Worm (Caenorhabditis elegans) whole organism, L3 larva: Measurements from ENCODE around the gene F08F8.6.
A peak's percentile ranks its signal among the peaks of the same experiment; 100 is the strongest.

Source experiments
- R02D3.7 ChIP-seq: fragments of 150-350 bp; optimal IDR thresholded peaks from 2 replicates; lab custom pipeline; 2014; ENCODE audit warnings: missing biosample characterization, missing genetic modification characterization
- aly-2 ChIP-seq: fragments of 150-350 bp; optimal IDR thresholded peaks from 2 replicates; lab custom pipeline; 2014; ENCODE audit warnings: missing biosample characterization, missing genetic modification characterization
- ama-1 ChIP-seq: fragments of 150-350 bp; optimal IDR thresholded peaks from 2 replicates; lab custom pipeline; 2018
- ceh-82 ChIP-seq: fragments of 150-350 bp; optimal IDR thresholded peaks from 2 replicates; lab custom pipeline; 2014; ENCODE audit warnings: missing biosample characterization, missing genetic modification characterization
- daf-12 ChIP-seq: fragments of 150-350 bp; optimal IDR thresholded peaks from 2 replicates; lab custom pipeline; 2014; ENCODE audit warnings: missing biosample characterization, missing genetic modification reagents, missing genetic modification characterization
- egl-27 ChIP-seq: sonication (generic microtip); optimal IDR thresholded peaks from 4 replicates; lab custom pipeline; 2017; ENCODE audit warnings: missing biosample characterization, missing genetic modification reagents, missing genetic modification characterization
- egl-5 ChIP-seq: fragments of 150-350 bp; optimal IDR thresholded peaks from 2 replicates; lab custom pipeline; 2017; ENCODE audit warnings: missing biosample characterization, missing genetic modification reagents, missing genetic modification characterization, inconsistent platforms
- elt-1 ChIP-seq: fragments of 150-350 bp; optimal IDR thresholded peaks from 2 replicates; lab custom pipeline; 2014; ENCODE audit warnings: missing biosample characterization, missing genetic modification characterization
- elt-2 ChIP-seq: sonication (generic microtip); optimal IDR thresholded peaks from 2 replicates; lab custom pipeline; 2016; ENCODE audit warnings: missing genetic modification reagents, mild to moderate bottlenecking, missing genetic modification characterization, missing compliant biosample characterization
- elt-3 ChIP-seq, 3 experiments: fragments of 150-350 bp in 1 of 3; sonication (generic microtip) in 2 of 3; optimal IDR thresholded peaks; 2 replicates in 2 of 3; 4 replicates in 1 of 3; lab custom pipeline; 2014 to 2017; ENCODE audit warnings: missing biosample characterization in 3 of 3, missing genetic modification characterization in 3 of 3
- eor-1 ChIP-seq, 2 experiments: fragments of 150-350 bp; optimal IDR thresholded peaks; 2 replicates each; lab custom pipeline; 2014 to 2018; ENCODE audit warnings: missing biosample characterization in 2 of 2, missing genetic modification characterization in 2 of 2
- fkh-10 ChIP-seq: sonication (generic microtip); optimal IDR thresholded peaks from 2 replicates; lab custom pipeline; 2017; ENCODE audit warnings: missing biosample characterization, missing genetic modification reagents, missing genetic modification characterization
- fkh-2 ChIP-seq: fragments of 150-350 bp; optimal IDR thresholded peaks from 2 replicates; lab custom pipeline; 2014; ENCODE audit warnings: missing biosample characterization, missing genetic modification reagents, missing genetic modification characterization
- fos-1 ChIP-seq: fragments of 150-350 bp; optimal IDR thresholded peaks from 2 replicates; lab custom pipeline; 2014; ENCODE audit warnings: missing biosample characterization, missing genetic modification characterization
- hmg-11 ChIP-seq: sonication (generic microtip); optimal IDR thresholded peaks from 2 replicates; lab custom pipeline; 2016; ENCODE audit warnings: missing genetic modification characterization, missing compliant biosample characterization
- lin-15B ChIP-seq: fragments of 150-350 bp; optimal IDR thresholded peaks from 2 replicates; lab custom pipeline; 2014; ENCODE audit warnings: missing biosample characterization, missing genetic modification characterization
- lin-39 ChIP-seq: fragments of 150-350 bp; optimal IDR thresholded peaks from 2 replicates; lab custom pipeline; 2018; ENCODE audit warnings: missing biosample characterization, missing genetic modification reagents, missing genetic modification characterization
- mdl-1 ChIP-seq: fragments of 150-350 bp; optimal IDR thresholded peaks from 2 replicates; lab custom pipeline; 2014; ENCODE audit warnings: missing biosample characterization, missing genetic modification characterization
- mml-1 ChIP-seq: fragments of 150-350 bp; sonication (generic microtip); optimal IDR thresholded peaks from 3 replicates; lab custom pipeline; 2014; ENCODE audit warnings: missing biosample characterization, missing genetic modification characterization
- nfya-1 ChIP-seq: sonication (generic microtip); optimal IDR thresholded peaks from 2 replicates; lab custom pipeline; 2017; ENCODE audit warnings: missing genetic modification characterization, mild to moderate bottlenecking, missing compliant biosample characterization, antibody characterized with exemption, moderate library complexity; ENCODE audit not compliant: insufficient read depth
- nhr-11 ChIP-seq: fragments of 150-350 bp; optimal IDR thresholded peaks from 2 replicates; lab custom pipeline; 2014; ENCODE audit warnings: missing biosample characterization, missing genetic modification characterization
- nhr-12 ChIP-seq: fragments of 150-350 bp; optimal IDR thresholded peaks from 2 replicates; lab custom pipeline; 2014; ENCODE audit warnings: missing biosample characterization, missing genetic modification characterization
- nhr-23 ChIP-seq: fragments of 150-350 bp; optimal IDR thresholded peaks from 2 replicates; lab custom pipeline; 2014; ENCODE audit warnings: missing biosample characterization, missing genetic modification reagents, missing genetic modification characterization
- nhr-237 ChIP-seq: fragments of 150-350 bp; optimal IDR thresholded peaks from 2 replicates; lab custom pipeline; 2014; ENCODE audit warnings: missing biosample characterization, missing genetic modification characterization
- nhr-25 ChIP-seq: sonication (generic microtip); optimal IDR thresholded peaks from 2 replicates; lab custom pipeline; 2017; ENCODE audit warnings: missing biosample characterization, missing genetic modification characterization
- nhr-28 ChIP-seq: fragments of 150-350 bp; optimal IDR thresholded peaks from 2 replicates; lab custom pipeline; 2014; ENCODE audit warnings: missing biosample characterization, missing genetic modification characterization
- nhr-43 ChIP-seq: sonication (generic microtip); optimal IDR thresholded peaks from 2 replicates; lab custom pipeline; 2016; ENCODE audit warnings: mild to moderate bottlenecking, missing genetic modification characterization, missing compliant biosample characterization; ENCODE audit not compliant: poor library complexity, severe bottlenecking
- nhr-67 ChIP-seq: fragments of 150-350 bp; optimal IDR thresholded peaks from 2 replicates; lab custom pipeline; 2014; ENCODE audit warnings: missing biosample characterization, missing genetic modification characterization
- nhr-76 ChIP-seq: fragments of 150-350 bp; sonication (generic microtip); optimal IDR thresholded peaks from 5 replicates; lab custom pipeline; 2014; ENCODE audit warnings: missing biosample characterization, missing genetic modification characterization
- nhr-77 ChIP-seq: fragments of 150-350 bp; optimal IDR thresholded peaks from 2 replicates; lab custom pipeline; 2014; ENCODE audit warnings: missing biosample characterization, missing genetic modification characterization
- pha-4 ChIP-seq: fragments of 150-350 bp; optimal IDR thresholded peaks from 2 replicates; lab custom pipeline; 2014; ENCODE audit warnings: missing biosample characterization, missing genetic modification reagents, missing genetic modification characterization
- pqm-1 ChIP-seq: fragments of 150-350 bp; optimal IDR thresholded peaks from 2 replicates; lab custom pipeline; 2017; ENCODE audit warnings: missing biosample characterization, missing genetic modification characterization, inconsistent platforms
- sea-2 ChIP-seq: fragments of 150-350 bp; sonication (generic microtip); optimal IDR thresholded peaks from 4 replicates; lab custom pipeline; 2014; ENCODE audit warnings: missing biosample characterization, missing genetic modification reagents, missing genetic modification characterization
- skn-1 ChIP-seq: fragments of 150-350 bp; optimal IDR thresholded peaks from 2 replicates; lab custom pipeline; 2014; ENCODE audit warnings: missing biosample characterization, missing genetic modification characterization
- snpc-4 ChIP-seq: fragments of 150-350 bp; optimal IDR thresholded peaks from 2 replicates; lab custom pipeline; 2014; ENCODE audit warnings: missing biosample characterization, missing genetic modification characterization
- tbx-2 ChIP-seq: sonication (generic microtip); optimal IDR thresholded peaks from 2 replicates; lab custom pipeline; 2016; ENCODE audit warnings: mild to moderate bottlenecking, missing genetic modification characterization, missing compliant biosample characterization
- unc-62 ChIP-seq: fragments of 150-350 bp; sonication (generic microtip); optimal IDR thresholded peaks from 4 replicates; lab custom pipeline; 2014; ENCODE audit warnings: missing biosample characterization, missing genetic modification reagents, missing genetic modification characterization
- zag-1 ChIP-seq: fragments of 150-350 bp; optimal IDR thresholded peaks from 2 replicates; lab custom pipeline; 2014; ENCODE audit warnings: missing biosample characterization, missing genetic modification characterization
- ztf-11 ChIP-seq: fragments of 150-350 bp; optimal IDR thresholded peaks from 2 replicates; lab custom pipeline; 2014; ENCODE audit warnings: missing biosample characterization, missing genetic modification characterization

F08F8.6 gene

ce11 chrIII:7378945-7379344 is 35.5 kb downstream of the F08F8.6 start, which contains the start of gene T20B12.7:
T20B12.7 (minus strand) TSS chrIII:7379045.
- TF ChIP-seq zag-1: no peak
- no peak for TF ChIP-seq elt-3 (tag; optimal IDR thresholded peaks at IDR 0.05; lab: Kevin White, UChicago)
- no peak for TF ChIP-seq sea-2
- TF ChIP-seq tbx-2 (tag; lab: Kevin White, UChicago): no peak
- no peak for TF ChIP-seq egl-27 (tag; lab: Kevin White, UChicago)
- TF ChIP-seq fkh-10 (GFP tag; lab: Kevin White, UChicago): no peak
- no peak for TF ChIP-seq fkh-2
- TF ChIP-seq mdl-1: no peak
- no peak for TF ChIP-seq ztf-11 (tag; lab: Kevin White, UChicago)
- no peak for TF ChIP-seq elt-1
- TF ChIP-seq daf-12 (tag; lab: Kevin White, UChicago): no peak
- no peak for TF ChIP-seq nhr-11 (tag; lab: Kevin White, UChicago)
- no peak for TF ChIP-seq nhr-28
- TF ChIP-seq eor-1 (tag; optimal IDR thresholded peaks at IDR 0.05; lab: Kevin White, UChicago): no peak
- TF ChIP-seq egl-5 (tag; lab: Kevin White, UChicago): no peak
- no peak for TF ChIP-seq nhr-43 (tag; lab: Kevin White, UChicago)
- no peak for TF ChIP-seq hmg-11 (tag; lab: Kevin White, UChicago)
- TF ChIP-seq mml-1 (tag; lab: Kevin White, UChicago): no peak
- TF ChIP-seq ceh-82 (tag; lab: Kevin White, UChicago): no peak

- TF ChIP-seq ztf-11 (tag; lab: Kevin White, UChicago): no peak
- no peak for TF ChIP-seq fkh-10 (GFP tag; lab: Kevin White, UChicago)
Observed at ce11 chrIII:7380120-7380519, 36.6 kb downstream of the F08F8.6 start.

- peak; percentile 66 for TF ChIP-seq lin-15B (tag; lab: Kevin White, UChicago)
- peak; percentile 23 for TF ChIP-seq snpc-4 (tag; lab: Kevin White, UChicago)
- no peak for TF ChIP-seq ama-1 (lab: Kevin White, UChicago)
- TF ChIP-seq pha-4 (tag; lab: Kevin White, UChicago): peak; percentile 49
- no peak for TF ChIP-seq fos-1
- peak; percentile 34 for TF ChIP-seq hmg-11 (tag; lab: Kevin White, UChicago)
- TF ChIP-seq nhr-25 (tag; lab: Kevin White, UChicago): peak; percentile 45
- TF ChIP-seq skn-1 (tag; lab: Kevin White, UChicago): no peak
- peak; percentile 13 for TF ChIP-seq elt-2 (tag; lab: Kevin White, UChicago)
- no peak for TF ChIP-seq zag-1
- TF ChIP-seq unc-62 (GFP tag; lab: Kevin White, UChicago): no peak
- no peak for TF ChIP-seq eor-1 (tag; optimal IDR thresholded peaks at IDR 0.05; lab: Kevin White, UChicago)
- no peak for TF ChIP-seq R02D3.7
- peak; percentile 38 for TF ChIP-seq nhr-23 (tag; lab: Kevin White, UChicago)
- no peak for TF ChIP-seq nhr-77 (tag; lab: Kevin White, UChicago)
- TF ChIP-seq lin-39 (tag; lab: Kevin White, UChicago): peak; percentile 50
- no peak for TF ChIP-seq nhr-67 (tag; lab: Kevin White, UChicago)
- peak; percentile 31 for TF ChIP-seq egl-5 (tag; lab: Kevin White, UChicago)
- no peak for TF ChIP-seq ztf-11 (tag; lab: Kevin White, UChicago)
- TF ChIP-seq pqm-1 (tag; lab: Kevin White, UChicago): no peak
- peak; percentile 76 for TF ChIP-seq nfya-1 (tag; lab: Kevin White, UChicago)
Observed at ce11 chrIII:7381546-7382171, 38.2 kb downstream of the F08F8.6 start, which contains the start of the genes hmg-4 and T20B12.3. hmg-4 (minus strand) TSS chrIII:7381596. T20B12.3 (plus strand) TSS chrIII:7382115.

DNA sequence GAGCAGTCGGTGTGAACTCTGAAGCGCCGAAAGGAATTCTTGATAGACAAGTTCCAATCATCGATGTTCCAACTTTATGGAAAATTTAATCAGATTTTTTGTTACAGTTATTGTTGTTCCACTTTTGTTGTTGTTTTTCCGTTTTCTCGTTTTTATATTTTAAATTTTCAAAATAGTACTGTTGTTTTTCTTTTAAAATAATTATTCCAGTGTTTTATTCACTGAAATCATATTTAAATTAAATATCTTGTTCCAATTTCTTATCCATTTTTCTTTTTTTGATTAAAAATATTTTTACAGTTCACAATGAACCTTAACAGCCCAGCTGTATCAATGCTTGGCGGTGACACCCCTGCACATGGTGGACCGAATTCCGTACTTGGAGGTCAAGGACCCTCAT is 40.2 kb downstream of the F08F8.6 start, which contains the start of gene tbp-1:
Gene tbp-1 (plus strand): TSS at position 301 of the 400 bp plus-strand sequence.
- TF ChIP-seq pqm-1 (tag; lab: Kevin White, UChicago): no peak
- TF ChIP-seq nhr-28: no peak
- no peak for TF ChIP-seq nhr-76 (tag; lab: Kevin White, UChicago)
- TF ChIP-seq sea-2: no peak
- TF ChIP-seq eor-1 (tag; optimal IDR thresholded peaks at IDR 0.05; lab: Kevin White, UChicago): no peak
- no peak for TF ChIP-seq nhr-12
- TF ChIP-seq nhr-237 (tag; lab: Kevin White, UChicago): no peak
- no peak for TF ChIP-seq aly-2 (tag; lab: Kevin White, UChicago)
- no peak for TF ChIP-seq egl-27 (tag; lab: Kevin White, UChicago)
- no peak for TF ChIP-seq egl-5 (tag; lab: Kevin White, UChicago)
